Worm (Caenorhabditis elegans): Measurements from ENCODE around the gene gln-5.

- TF ChIP-seq ceh-9 (tag; optimal IDR thresholded peaks at IDR 0.05) (no peak), ceh-45 (GFP tag; IDR thresholded peaks at IDR 0.05) (no peak), pag-3 (tag; optimal IDR thresholded peaks at IDR 0.05; ENCODE audit: borderline replicate concordance) (no peak), tbx-2 (tag; optimal IDR thresholded peaks at IDR 0.05) (no peak)
Measured at ce11 chrIV:17233494-17233893, 40.0 kb downstream of the gln-5 start.

All from whole organism, late embryonic.